Fruit fly (Drosophila melanogaster) Kc167 (cell line): Measurements from ENCODE around the gene CG43673.

Source experiments
- Myc ChIP-seq: fragments of >200 bp; optimal IDR thresholded peaks from 2 replicates; lab custom pipeline; 2017; ENCODE audit warnings: missing external identifiers
- Sin3A ChIP-seq: fragments of >200 bp; optimal IDR thresholded peaks from 2 replicates; lab custom pipeline; 2018; ENCODE audit warnings: missing external identifiers
- h ChIP-seq: fragments of >200 bp; optimal IDR thresholded peaks from 3 replicates; lab custom pipeline; 2018; ENCODE audit warnings: missing external identifiers
- insv ChIP-seq: fragments of >200 bp; optimal IDR thresholded peaks from 3 replicates; lab custom pipeline; 2018; ENCODE audit warnings: missing external identifiers
- psq ChIP-seq: fragments of >200 bp; optimal IDR thresholded peaks from 2 replicates; lab custom pipeline; 2017; ENCODE audit warnings: missing external identifiers
- ttk ChIP-seq: sonication (Bioruptor generic); optimal IDR thresholded peaks from 2 replicates; lab custom pipeline; 2017; ENCODE audit warnings: missing external identifiers

Gene CG43673

dm6 chrX:15778846-15779245 lies at the start of gene CG43673:
Gene CG43673 (plus strand): TSS chrX:15779146.
- TF ChIP-seq insv (lab: Kevin White, UChicago), result no peak
- TF ChIP-seq psq (lab: Kevin White, UChicago), result no peak
- TF ChIP-seq ttk (lab: Kevin White, UChicago), result no peak
- TF ChIP-seq Sin3A, result no peak
- no peak for TF ChIP-seq h (lab: Kevin White, UChicago)
- no peak for TF ChIP-seq Myc (lab: Kevin White, UChicago)

dm6 chrX:15731968-15732367 lies 47.0 kb upstream of the CG43673 start, which contains the start of gene CG8191:
Gene CG8191 (plus strand): TSS chrX:15732178.
- TF ChIP-seq Sin3A (no peak), h (lab: Kevin White, UChicago) (no peak), Myc (lab: Kevin White, UChicago) (no peak), psq (lab: Kevin White, UChicago) (no peak), insv (lab: Kevin White, UChicago) (no peak), ttk (lab: Kevin White, UChicago) (no peak)

- TF ChIP-seq h (lab: Kevin White, UChicago) (no peak), ttk (lab: Kevin White, UChicago) (no peak), insv (lab: Kevin White, UChicago) (no peak), Myc (lab: Kevin White, UChicago) (no peak), Sin3A (no peak), psq (lab: Kevin White, UChicago) (no peak)
These were observed 45.6 kb upstream of the CG43673 start for dm6 chrX:15733192-15733892.

dm6 chrX:15733995-15734394 lies 45.0 kb upstream of the CG43673 start, which contains the start of the genes CG12379 and MagR:
Gene CG12379 (minus strand): TSS chrX:15733996.
Gene MagR (plus strand): TSS chrX:15734270.
- no peak for TF ChIP-seq insv (lab: Kevin White, UChicago)
- TF ChIP-seq Myc (lab: Kevin White, UChicago), result no peak

- TF ChIP-seq psq (lab: Kevin White, UChicago) (no peak), Sin3A (no peak), insv (lab: Kevin White, UChicago) (no peak), ttk (lab: Kevin White, UChicago) (no peak), h (lab: Kevin White, UChicago) (no peak), Myc (lab: Kevin White, UChicago) (no peak)
These were observed 41.8 kb upstream of the CG43673 start, which contains the start of gene Arp6 for dm6 chrX:15737110-15737509. Gene Arp6 (minus strand): TSS chrX:15737120.

- no peak for TF ChIP-seq Myc (lab: Kevin White, UChicago)
- TF ChIP-seq insv (lab: Kevin White, UChicago), result no peak
- TF ChIP-seq ttk (lab: Kevin White, UChicago), result no peak
These were observed 39.9 kb upstream of the CG43673 start, which contains the start of the genes CG11679 and CG8206 for dm6 chrX:15738890-15739550. Gene CG11679 (minus strand): TSS chrX:15738954. Gene CG8206 (plus strand): TSS chrX:15739230.

dm6 chrX:15740288-15740726 lies 38.6 kb upstream of the CG43673 start:
- TF ChIP-seq psq (lab: Kevin White, UChicago) (no peak), Sin3A (no peak), insv (lab: Kevin White, UChicago) (no peak), ttk (lab: Kevin White, UChicago) (no peak), h (lab: Kevin White, UChicago) (no peak), Myc (lab: Kevin White, UChicago) (no peak)

dm6 chrX:15740881-15741280 lies 38.1 kb upstream of the CG43673 start:
- TF ChIP-seq Myc (lab: Kevin White, UChicago), result no peak
- TF ChIP-seq ttk (lab: Kevin White, UChicago), result no peak
- no peak for TF ChIP-seq psq (lab: Kevin White, UChicago)

- no peak for TF ChIP-seq insv (lab: Kevin White, UChicago)
- no peak for TF ChIP-seq ttk (lab: Kevin White, UChicago)
- no peak for TF ChIP-seq Sin3A
- no peak for TF ChIP-seq Myc (lab: Kevin White, UChicago)
- TF ChIP-seq h (lab: Kevin White, UChicago), result no peak
These were observed 32.9 kb upstream of the CG43673 start, which contains the start of the genes CG8944 and CCT6 for dm6 chrX:15745905-15746681. Gene CG8944 (minus strand): TSS chrX:15746231. Gene CCT6 (plus strand): TSS chrX:15746648.

- TF ChIP-seq Myc (lab: Kevin White, UChicago) (no peak), h (lab: Kevin White, UChicago) (no peak), psq (lab: Kevin White, UChicago) (no peak), Sin3A (no peak), insv (lab: Kevin White, UChicago) (no peak), ttk (lab: Kevin White, UChicago) (no peak)
These were observed 32.2 kb upstream of the CG43673 start for dm6 chrX:15746682-15747196.

dm6 chrX:15748945-15749344 lies 30.0 kb upstream of the CG43673 start, which contains the start of gene Mvd:
Gene Mvd (plus strand): TSS chrX:15749166.
- TF ChIP-seq Myc (lab: Kevin White, UChicago), result no peak
- no peak for TF ChIP-seq ttk (lab: Kevin White, UChicago)
- TF ChIP-seq psq (lab: Kevin White, UChicago), result no peak
- TF ChIP-seq Sin3A, result no peak
